Fruit fly (Drosophila melanogaster) whole organism, embryonic: Measurements from ENCODE around the gene Scox.

Experiments
- CG10959 ChIP-seq: fragments of 200-800 bp; sonication (Bioruptor generic); IDR thresholded peaks from 2 replicates; pipeline ENCODE4 v1.3.6; 2022; ENCODE audit warnings: missing biosample characterization, missing genetic modification characterization
- CG11247 ChIP-seq: fragments of 200-800 bp; sonication (Bioruptor generic); IDR thresholded peaks from 2 replicates; pipeline ENCODE4 v1.3.6; 2022; ENCODE audit warnings: missing biosample characterization, missing genetic modification characterization
- CG13123 ChIP-seq: fragments of 200-800 bp; sonication (Bioruptor generic); optimal IDR thresholded peaks from 2 replicates; lab custom pipeline; 2016; ENCODE audit warnings: missing biosample characterization, missing genetic modification characterization
- CG13894 ChIP-seq: fragments of 200-800 bp; sonication (Bioruptor generic); optimal IDR thresholded peaks from 3 replicates; lab custom pipeline; 2018; ENCODE audit warnings: missing biosample characterization, mild to moderate bottlenecking, missing genetic modification characterization, moderate library complexity
- CG1529 ChIP-seq: fragments of 200-800 bp; sonication (Bioruptor generic); optimal IDR thresholded peaks from 3 replicates; lab custom pipeline; 2018; ENCODE audit warnings: missing biosample characterization, missing genetic modification characterization
- CG15514 ChIP-seq: fragments of 200-800 bp; sonication (Bioruptor generic); optimal IDR thresholded peaks from 3 replicates; lab custom pipeline; 2017; ENCODE audit warnings: missing biosample characterization, missing genetic modification characterization, mild to moderate bottlenecking, moderate library complexity, missing genetic modification reagents
- CG15601 ChIP-seq: fragments of 200-800 bp; sonication (Bioruptor generic); optimal IDR thresholded peaks from 3 replicates; lab custom pipeline; 2019; ENCODE audit warnings: missing biosample characterization, mild to moderate bottlenecking, missing genetic modification characterization, moderate library complexity
- CG16779 ChIP-seq: fragments of 200-800 bp; sonication (Bioruptor generic); IDR thresholded peaks from 2 replicates; pipeline ENCODE4 v1.3.6; 2022; ENCODE audit warnings: missing biosample characterization, missing genetic modification characterization
- CG3065 ChIP-seq: fragments of 200-800 bp; sonication (Bioruptor generic); optimal IDR thresholded peaks from 2 replicates; lab custom pipeline; 2016; ENCODE audit warnings: missing biosample characterization, missing genetic modification characterization
- CG31365 ChIP-seq: fragments of 200-800 bp; sonication (Bioruptor generic); optimal IDR thresholded peaks from 2 replicates; lab custom pipeline; 2018; ENCODE audit warnings: missing biosample characterization, mild to moderate bottlenecking, missing genetic modification characterization
- CG3281 ChIP-seq: fragments of 200-800 bp; sonication (Bioruptor generic); optimal IDR thresholded peaks from 3 replicates; lab custom pipeline; 2017; ENCODE audit warnings: missing biosample characterization, mild to moderate bottlenecking, missing genetic modification characterization
- CG34224 ChIP-seq: fragments of 200-800 bp; sonication (Bioruptor generic); IDR thresholded peaks from 3 replicates; pipeline ENCODE4 v1.3.6; 2022; ENCODE audit warnings: missing biosample characterization, missing genetic modification characterization; ENCODE audit not compliant: partially characterized antibody
- CG8089 ChIP-seq: fragments of 200-800 bp; sonication (Bioruptor generic); optimal IDR thresholded peaks from 3 replicates; lab custom pipeline; 2016; ENCODE audit warnings: missing biosample characterization, missing genetic modification characterization
- CG9727 ChIP-seq: fragments of 200-800 bp; sonication (Bioruptor generic); optimal IDR thresholded peaks from 3 replicates; lab custom pipeline; 2017; ENCODE audit warnings: missing biosample characterization, mild to moderate bottlenecking, missing genetic modification characterization
- CTCF ChIP-seq: fragments of 200-800 bp; sonication (Bioruptor generic); optimal IDR thresholded peaks from 2 replicates; lab custom pipeline; 2017; ENCODE audit warnings: missing biosample characterization, mild to moderate bottlenecking, missing genetic modification characterization, moderate library complexity
- CoRest ChIP-seq: fragments of 200-800 bp; sonication (Bioruptor generic); optimal IDR thresholded peaks from 3 replicates; lab custom pipeline; 2018; ENCODE audit warnings: missing biosample characterization, mild to moderate bottlenecking, missing genetic modification characterization, moderate library complexity
- Dbx ChIP-seq: fragments of 200-800 bp; sonication (Bioruptor generic); IDR thresholded peaks from 3 replicates; pipeline ENCODE4 v1.3.6; 2022; ENCODE audit warnings: missing biosample characterization, missing genetic modification characterization
- Deaf1 ChIP-seq: fragments of 200-800 bp; optimal IDR thresholded peaks from 3 replicates; lab custom pipeline; 2019; ENCODE audit warnings: missing biosample characterization, mild to moderate bottlenecking, missing genetic modification characterization, moderate library complexity
- Dek ChIP-seq: fragments of 200-800 bp; sonication (Bioruptor generic); optimal IDR thresholded peaks from 3 replicates; lab custom pipeline; 2019; ENCODE audit warnings: missing biosample characterization, mild to moderate bottlenecking, missing genetic modification characterization, moderate library complexity
- Dll ChIP-seq: fragments of 200-800 bp; sonication (Bioruptor generic); IDR thresholded peaks from 4 replicates; pipeline ENCODE4 v1.3.6; 2022; ENCODE audit warnings: missing biosample characterization, missing genetic modification characterization; ENCODE audit not compliant: partially characterized antibody
- Drgx ChIP-seq: fragments of 200-800 bp; sonication (Bioruptor generic); IDR thresholded peaks from 2 replicates; pipeline ENCODE4 v1.3.6; 2022; ENCODE audit warnings: missing biosample characterization, missing genetic modification characterization
- Ets65A ChIP-seq: fragments of 200-800 bp; sonication (Bioruptor generic); peaks from one replicate; lab custom pipeline; 2016; ENCODE audit warnings: missing biosample characterization, missing genetic modification characterization
- Gug ChIP-seq: fragments of 200-800 bp; sonication (Bioruptor generic); IDR thresholded peaks from 4 replicates; pipeline ENCODE4 v1.3.6; 2022; ENCODE audit warnings: missing biosample characterization, missing genetic modification characterization
- HLH4C ChIP-seq: fragments of 200-800 bp; sonication (Bioruptor generic); IDR thresholded peaks from 3 replicates; pipeline ENCODE4 v1.3.6; 2022; ENCODE audit warnings: missing biosample characterization, missing genetic modification characterization; ENCODE audit not compliant: partially characterized antibody
- Hand ChIP-seq: fragments of 200-800 bp; sonication (Bioruptor generic); optimal IDR thresholded peaks from 2 replicates; lab custom pipeline; 2017; ENCODE audit warnings: mild to moderate bottlenecking, missing biosample characterization, missing genetic modification reagents, missing genetic modification characterization
- Hsf ChIP-seq: fragments of 200-800 bp; sonication (Bioruptor generic); optimal IDR thresholded peaks from 3 replicates; lab custom pipeline; 2016; ENCODE audit warnings: missing biosample characterization, missing genetic modification characterization
- Med ChIP-seq: fragments of 200-800 bp; sonication (Bioruptor generic); peaks from one replicate; lab custom pipeline; 2016; ENCODE audit warnings: missing biosample characterization, missing genetic modification characterization, mild to moderate bottlenecking, inconsistent platforms, moderate library complexity
- Meics ChIP-seq: fragments of 200-800 bp; sonication (Bioruptor generic); optimal IDR thresholded peaks from 2 replicates; lab custom pipeline; 2017; ENCODE audit warnings: missing biosample characterization, mild to moderate bottlenecking, missing genetic modification characterization
- Ravus ChIP-seq: fragments of 200-800 bp; sonication (Bioruptor generic); IDR thresholded peaks from 2 replicates; pipeline ENCODE4 v1.3.6; 2022; ENCODE audit warnings: missing biosample characterization, missing genetic modification characterization
- Rfx ChIP-seq: fragments of 200-800 bp; sonication (Bioruptor generic); IDR thresholded peaks from 2 replicates; pipeline ENCODE4 v1.3.6; 2022; ENCODE audit warnings: missing biosample characterization, missing genetic modification characterization
- Taf1 ChIP-seq: fragments of 200-800 bp; sonication (Bioruptor generic); IDR thresholded peaks from 2 replicates; pipeline ENCODE4 v1.3.6; 2022; ENCODE audit warnings: missing biosample characterization, missing genetic modification characterization
- Usf ChIP-seq: fragments of 200-800 bp; sonication (Bioruptor generic); optimal IDR thresholded peaks from 2 replicates; lab custom pipeline; 2017; ENCODE audit warnings: missing genotype, missing biosample characterization, missing genetic modification characterization
- al ChIP-seq: fragments of 200-800 bp; sonication (Bioruptor generic); IDR thresholded peaks from 2 replicates; pipeline ENCODE4 v1.3.6; 2022; ENCODE audit warnings: missing biosample characterization, missing genetic modification characterization
- ara ChIP-seq: fragments of 200-800 bp; sonication (Bioruptor generic); IDR thresholded peaks from 2 replicates; pipeline ENCODE4 v1.3.6; 2022; ENCODE audit warnings: missing biosample characterization, missing genetic modification characterization
- bab2 ChIP-seq: fragments of 200-800 bp; sonication (Bioruptor generic); optimal IDR thresholded peaks from 2 replicates; lab custom pipeline; 2016; ENCODE audit warnings: missing biosample characterization, missing genetic modification characterization
- br ChIP-seq: fragments of >200 bp; optimal IDR thresholded peaks from 2 replicates; lab custom pipeline; 2017
- bsh ChIP-seq, 2 experiments: fragments of 200-800 bp; sonication (Bioruptor generic); optimal IDR thresholded peaks; 2 replicates each; lab custom pipeline; 2017 to 2018; ENCODE audit warnings: mild to moderate bottlenecking in 2 of 2, missing biosample characterization in 2 of 2, missing genetic modification characterization in 2 of 2, moderate library complexity in 1 of 2
- caup ChIP-seq: fragments of 200-800 bp; sonication (Bioruptor generic); optimal IDR thresholded peaks from 3 replicates; lab custom pipeline; 2017; ENCODE audit warnings: missing biosample characterization, mild to moderate bottlenecking, missing genetic modification characterization, moderate library complexity; ENCODE audit not compliant: severe bottlenecking
- corto ChIP-seq: fragments of 200-800 bp; sonication (Bioruptor generic); optimal IDR thresholded peaks from 2 replicates; lab custom pipeline; 2016; ENCODE audit warnings: missing biosample characterization, mild to moderate bottlenecking, missing genetic modification characterization, moderate library complexity
- dmrt11E ChIP-seq: fragments of 200-800 bp; sonication (Bioruptor generic); optimal IDR thresholded peaks from 3 replicates; lab custom pipeline; 2018; ENCODE audit warnings: missing biosample characterization, mild to moderate bottlenecking, missing genetic modification characterization, moderate library complexity
- fd3F ChIP-seq: fragments of 200-800 bp; sonication (Bioruptor generic); optimal IDR thresholded peaks from 2 replicates; lab custom pipeline; 2018; ENCODE audit warnings: missing biosample characterization, mild to moderate bottlenecking, missing genetic modification characterization, moderate library complexity
- lbe ChIP-seq: fragments of 200-800 bp; sonication (Bioruptor generic); optimal IDR thresholded peaks from 2 replicates; lab custom pipeline; 2016; ENCODE audit warnings: missing biosample characterization, mild to moderate bottlenecking, missing genetic modification characterization
- lilli ChIP-seq: fragments of 200-800 bp; sonication (Bioruptor generic); optimal IDR thresholded peaks from 3 replicates; lab custom pipeline; 2016; ENCODE audit warnings: missing biosample characterization, missing genetic modification characterization
- mld ChIP-seq: fragments of 200-800 bp; sonication (Bioruptor generic); IDR thresholded peaks from 3 replicates; pipeline ENCODE4 v1.3.6; 2022; ENCODE audit warnings: missing biosample characterization, missing genetic modification characterization; ENCODE audit not compliant: partially characterized antibody
- nom ChIP-seq: fragments of 200-800 bp; sonication (Bioruptor generic); optimal IDR thresholded peaks from 2 replicates; lab custom pipeline; 2017; ENCODE audit warnings: missing biosample characterization, missing genetic modification characterization, mild to moderate bottlenecking, moderate library complexity, missing genetic modification reagents
- scrt ChIP-seq: fragments of 200-800 bp; sonication (Bioruptor generic); optimal IDR thresholded peaks from 2 replicates; lab custom pipeline; 2018; ENCODE audit warnings: missing biosample characterization, mild to moderate bottlenecking, missing genetic modification characterization, moderate library complexity
- trh ChIP-seq: fragments of 200-800 bp; sonication (Bioruptor generic); optimal IDR thresholded peaks from 2 replicates; lab custom pipeline; 2016; ENCODE audit warnings: missing biosample characterization, missing genetic modification characterization
- usp ChIP-seq: fragments of >200 bp; optimal IDR thresholded peaks from 2 replicates; lab custom pipeline; 2017; ENCODE audit warnings: missing biosample characterization, missing genetic modification characterization
- wek ChIP-seq: fragments of 200-800 bp; sonication (Bioruptor generic); optimal IDR thresholded peaks from 3 replicates; lab custom pipeline; 2018; ENCODE audit warnings: missing biosample characterization, mild to moderate bottlenecking, missing genetic modification characterization, moderate library complexity

Scox gene

dm6 chr2L:4937060-4937459 is 31.7 kb downstream of the Scox start, which contains the start of gene Sgs1:
Gene Sgs1 (plus strand): TSS chr2L:4937409.
- TF ChIP-seq lbe (GFP tag; lab: Kevin White, UChicago) (peak; percentile 16), corto (GFP tag; lab: Kevin White, UChicago) (peak; percentile 25), usp (GFP tag; lab: Kevin White, UChicago) (no peak)

dm6 chr2L:4936325-4936869 is 32.3 kb downstream of the Scox start, which contains the start of gene hoe2:
Gene hoe2 (minus strand): TSS chr2L:4936450.
- 0 out of 2 replicates have a peak, but pooled peaks have one; percentile 29 for TF ChIP-seq CG16779 (GFP tag; lab: Robert Waterston, UW)
- TF ChIP-seq trh (GFP tag; lab: Kevin White, UChicago), result no peak
- peak; percentile 7 for TF ChIP-seq caup (GFP tag; lab: Kevin White, UChicago)
- no peak for TF ChIP-seq nom
- TF ChIP-seq al (GFP tag; lab: Robert Waterston, UW), result no peak
- no peak for TF ChIP-seq Taf1 (GFP tag; lab: Robert Waterston, UW)
- TF ChIP-seq bab2 (GFP tag; lab: Kevin White, UChicago), result no peak
- TF ChIP-seq Hand (GFP tag; lab: Kevin White, UChicago), result peak; percentile 38
- no peak for TF ChIP-seq Ravus
- no peak for TF ChIP-seq bsh (GFP tag; optimal IDR thresholded peaks at IDR 0.05; lab: Kevin White, UChicago)
- no peak for TF ChIP-seq CG1529 (GFP tag; lab: Kevin White, UChicago)
- peak; percentile 94 for TF ChIP-seq scrt (GFP tag; lab: Kevin White, UChicago)
- peak; percentile 79 for TF ChIP-seq CG13894 (tag; lab: Kevin White, UChicago)
- TF ChIP-seq Drgx (GFP tag; lab: Robert Waterston, UW), result 0 out of 2 replicates have a peak, but pooled peaks have one; percentile 16
- TF ChIP-seq lilli (GFP tag; lab: Kevin White, UChicago), result no peak
- no peak for TF ChIP-seq ara (GFP tag; lab: Robert Waterston, UW)
- no peak for TF ChIP-seq Hsf
- 0 out of 2 replicates have a peak, but pooled peaks have one; percentile 20 for TF ChIP-seq Rfx (GFP tag; lab: Robert Waterston, UW)
- no peak for TF ChIP-seq fd3F (GFP tag; lab: Kevin White, UChicago)
- peak; percentile 38 for TF ChIP-seq Med (GFP tag; lab: Kevin White, UChicago)
- TF ChIP-seq CTCF (GFP tag; lab: Kevin White, UChicago), result no peak
- no peak for TF ChIP-seq CG11247 (GFP tag; lab: Robert Waterston, UW)
- TF ChIP-seq CG9727 (GFP tag; lab: Kevin White, UChicago), result no peak
- peak; percentile 94 for TF ChIP-seq Deaf1 (tag; lab: Kevin White, UChicago)
- TF ChIP-seq CoRest (tag; lab: Kevin White, UChicago), result no peak
- peak; percentile 31 for TF ChIP-seq CG3281 (GFP tag; lab: Kevin White, UChicago)
- TF ChIP-seq Gug (GFP tag; lab: Robert Waterston, UW), result no peak
- TF ChIP-seq Dbx (GFP tag; lab: Robert Waterston, UW), result peak; percentile 38; the same call in 1 of the 3 replicates
- TF ChIP-seq Meics (GFP tag; lab: Kevin White, UChicago), result peak; percentile 4
- peak; percentile 94 for TF ChIP-seq CG15601 (tag; lab: Kevin White, UChicago)
- TF ChIP-seq dmrt11E, result no peak
- no peak for TF ChIP-seq HLH4C (GFP tag; lab: Robert Waterston, UW)
- no peak for TF ChIP-seq CG10959 (GFP tag; lab: Robert Waterston, UW)
- TF ChIP-seq CG31365 (tag; lab: Kevin White, UChicago), result no peak
- TF ChIP-seq Dek (tag; lab: Kevin White, UChicago), result no peak
- TF ChIP-seq CG3065 (GFP tag; lab: Kevin White, UChicago), result no peak
- TF ChIP-seq CG15514 (GFP tag; lab: Kevin White, UChicago), result peak; percentile 48
- no peak for TF ChIP-seq br (lab: Kevin White, UChicago)
- TF ChIP-seq CG8089 (GFP tag; lab: Kevin White, UChicago), result no peak
- TF ChIP-seq Usf, result no peak
- no peak for TF ChIP-seq CG13123
- no peak for TF ChIP-seq mld
- no peak for TF ChIP-seq Dll (GFP tag; lab: Robert Waterston, UW)
- TF ChIP-seq Ets65A, result peak; percentile 18
- TF ChIP-seq wek (GFP tag; lab: Kevin White, UChicago), result no peak
- TF ChIP-seq CG34224 (GFP tag; lab: Robert Waterston, UW), result 0 out of 3 replicates have a peak, but pooled peaks have one; percentile 9
